Worm (Caenorhabditis elegans) whole organism, L2 larva: ENCODE results near the gene F12A10.1.

Experiments used
- C34F6.9 ChIP-seq: fragments of 150-350 bp; optimal IDR thresholded peaks from 2 replicates; lab custom pipeline; 2014; ENCODE audit warnings: missing biosample characterization, missing genetic modification characterization
- R02D3.7 ChIP-seq: fragments of 150-350 bp; optimal IDR thresholded peaks from 2 replicates; lab custom pipeline; 2014; ENCODE audit warnings: missing biosample characterization, missing genetic modification characterization
- alr-1 ChIP-seq: fragments of 150-350 bp; optimal IDR thresholded peaks from 2 replicates; lab custom pipeline; 2014; ENCODE audit warnings: missing biosample characterization, missing genetic modification characterization
- aly-2 ChIP-seq: fragments of 150-350 bp; optimal IDR thresholded peaks from 2 replicates; lab custom pipeline; 2014; ENCODE audit warnings: missing biosample characterization, missing genetic modification characterization
- ama-1 ChIP-seq: fragments of 150-350 bp; optimal IDR thresholded peaks from 2 replicates; lab custom pipeline; 2018; ENCODE audit warnings: inconsistent platforms
- blmp-1 ChIP-seq: sonication (generic microtip); optimal IDR thresholded peaks from 2 replicates; lab custom pipeline; 2017; ENCODE audit warnings: missing genetic modification characterization, mild to moderate bottlenecking, missing compliant biosample characterization, antibody characterized with exemption, moderate library complexity; ENCODE audit not compliant: insufficient read depth
- ceh-82 ChIP-seq: fragments of 150-350 bp; optimal IDR thresholded peaks from 2 replicates; lab custom pipeline; 2014; ENCODE audit warnings: missing biosample characterization, missing genetic modification characterization
- crh-2 ChIP-seq: sonication (generic microtip); optimal IDR thresholded peaks from 2 replicates; lab custom pipeline; 2017; ENCODE audit warnings: missing biosample characterization, missing genetic modification characterization
- elt-1 ChIP-seq: fragments of 150-350 bp; optimal IDR thresholded peaks from 2 replicates; lab custom pipeline; 2014; ENCODE audit warnings: missing biosample characterization, missing genetic modification characterization
- elt-3 ChIP-seq: sonication (generic microtip); optimal IDR thresholded peaks from 2 replicates; lab custom pipeline; 2017; ENCODE audit warnings: missing biosample characterization, missing genetic modification characterization
- fos-1 ChIP-seq: fragments of 150-350 bp; optimal IDR thresholded peaks from 2 replicates; lab custom pipeline; 2014; ENCODE audit warnings: missing biosample characterization, missing genetic modification characterization
- gmeb-1 ChIP-seq: fragments of 150-350 bp; optimal IDR thresholded peaks from 2 replicates; lab custom pipeline; 2014; ENCODE audit warnings: missing biosample characterization, missing genetic modification characterization
- lin-39 ChIP-seq: fragments of 150-350 bp; optimal IDR thresholded peaks from 2 replicates; lab custom pipeline; 2014; ENCODE audit warnings: missing biosample characterization, missing genetic modification reagents, missing genetic modification characterization
- lsy-2 ChIP-seq, 2 experiments: fragments of 150-350 bp in 1 of 2; sonication (generic microtip) in 1 of 2; optimal IDR thresholded peaks; 2 replicates each; lab custom pipeline; 2014 to 2017; ENCODE audit warnings: missing biosample characterization in 2 of 2, missing genetic modification characterization in 2 of 2
- mab-5 ChIP-seq: fragments of 150-350 bp; optimal IDR thresholded peaks from 2 replicates; lab custom pipeline; 2014; ENCODE audit warnings: missing biosample characterization, missing genetic modification characterization
- mbf-1 ChIP-seq: sonication (generic microtip); optimal IDR thresholded peaks from 2 replicates; lab custom pipeline; 2017; ENCODE audit warnings: missing biosample characterization, missing genetic modification characterization
- mdl-1 ChIP-seq, 2 experiments: fragments of 150-350 bp in 1 of 2; sonication (generic microtip) in 1 of 2; optimal IDR thresholded peaks; 2 replicates each; lab custom pipeline; 2017; ENCODE audit warnings: missing biosample characterization in 2 of 2, missing genetic modification characterization in 2 of 2
- nhr-129 ChIP-seq: fragments of 150-350 bp; optimal IDR thresholded peaks from 2 replicates; lab custom pipeline; 2014; ENCODE audit warnings: missing biosample characterization, missing genetic modification characterization
- nhr-237 ChIP-seq: fragments of 150-350 bp; optimal IDR thresholded peaks from 2 replicates; lab custom pipeline; 2014; ENCODE audit warnings: missing biosample characterization, missing genetic modification characterization
- nhr-25 ChIP-seq: fragments of 150-350 bp; sonication (generic microtip); optimal IDR thresholded peaks from 3 replicates; lab custom pipeline; 2014; ENCODE audit warnings: missing biosample characterization, missing genetic modification characterization
- sem-4 ChIP-seq: fragments of 150-350 bp; optimal IDR thresholded peaks from 2 replicates; lab custom pipeline; 2014; ENCODE audit warnings: missing biosample characterization, missing genetic modification reagents, missing genetic modification characterization
- sma-3 ChIP-seq: sonication (generic microtip); optimal IDR thresholded peaks from 2 replicates; lab custom pipeline; 2016; ENCODE audit warnings: missing genetic modification reagents, missing genetic modification characterization, missing compliant biosample characterization
- sma-9 ChIP-seq, 2 experiments: fragments of 150-350 bp in 1 of 2; sonication (generic microtip) in 1 of 2; optimal IDR thresholded peaks; 2 replicates each; lab custom pipeline; 2014 to 2016; ENCODE audit warnings: missing genetic modification characterization in 2 of 2, mild to moderate bottlenecking in 1 of 2, missing biosample characterization in 1 of 2, missing compliant biosample characterization in 1 of 2, missing genetic modification reagents in 1 of 2, moderate library complexity in 1 of 2
- snpc-4 ChIP-seq: fragments of 150-350 bp; optimal IDR thresholded peaks from 2 replicates; lab custom pipeline; 2014; ENCODE audit warnings: missing biosample characterization, missing genetic modification characterization
- unc-55 ChIP-seq: fragments of 150-350 bp; sonication (generic microtip); optimal IDR thresholded peaks from 3 replicates; lab custom pipeline; 2014; ENCODE audit warnings: missing biosample characterization, missing genetic modification reagents, missing genetic modification characterization
- unc-62 ChIP-seq: fragments of 150-350 bp; optimal IDR thresholded peaks from 2 replicates; lab custom pipeline; 2014; ENCODE audit warnings: missing biosample characterization, missing genetic modification reagents, missing genetic modification characterization
- ztf-11 ChIP-seq: sonication (generic microtip); optimal IDR thresholded peaks from 2 replicates; lab custom pipeline; 2017; ENCODE audit warnings: missing biosample characterization, missing genetic modification characterization
- ztf-4 ChIP-seq: fragments of 150-350 bp; optimal IDR thresholded peaks from 2 replicates; lab custom pipeline; 2014; ENCODE audit warnings: missing biosample characterization, missing genetic modification characterization

Gene F12A10.1

ce11 chrII:5505820-5506287, 9.5 kb downstream of the F12A10.1 start, which contains the start of gene npp-24:
Gene npp-24, plus strand, starts transcription at chrII:5505870.
- TF ChIP-seq blmp-1 (tag; lab: Kevin White, UChicago) (peak; percentile 49), C34F6.9 (tag; lab: Kevin White, UChicago) (peak; percentile 10), lsy-2 (tag; optimal IDR thresholded peaks at IDR 0.05; lab: Kevin White, UChicago) (peak in 1 of 2 experiments; percentile 38), unc-55 (GFP tag; lab: Kevin White, UChicago) (peak; percentile 13), lin-39 (tag; lab: Kevin White, UChicago) (no peak), ztf-4 (tag; lab: Kevin White, UChicago) (no peak), mdl-1 (tag; optimal IDR thresholded peaks at IDR 0.05; lab: Kevin White, UChicago) (no peak)
- TF ChIP-seq, all 48 proteins: peak for 4

DNA sequence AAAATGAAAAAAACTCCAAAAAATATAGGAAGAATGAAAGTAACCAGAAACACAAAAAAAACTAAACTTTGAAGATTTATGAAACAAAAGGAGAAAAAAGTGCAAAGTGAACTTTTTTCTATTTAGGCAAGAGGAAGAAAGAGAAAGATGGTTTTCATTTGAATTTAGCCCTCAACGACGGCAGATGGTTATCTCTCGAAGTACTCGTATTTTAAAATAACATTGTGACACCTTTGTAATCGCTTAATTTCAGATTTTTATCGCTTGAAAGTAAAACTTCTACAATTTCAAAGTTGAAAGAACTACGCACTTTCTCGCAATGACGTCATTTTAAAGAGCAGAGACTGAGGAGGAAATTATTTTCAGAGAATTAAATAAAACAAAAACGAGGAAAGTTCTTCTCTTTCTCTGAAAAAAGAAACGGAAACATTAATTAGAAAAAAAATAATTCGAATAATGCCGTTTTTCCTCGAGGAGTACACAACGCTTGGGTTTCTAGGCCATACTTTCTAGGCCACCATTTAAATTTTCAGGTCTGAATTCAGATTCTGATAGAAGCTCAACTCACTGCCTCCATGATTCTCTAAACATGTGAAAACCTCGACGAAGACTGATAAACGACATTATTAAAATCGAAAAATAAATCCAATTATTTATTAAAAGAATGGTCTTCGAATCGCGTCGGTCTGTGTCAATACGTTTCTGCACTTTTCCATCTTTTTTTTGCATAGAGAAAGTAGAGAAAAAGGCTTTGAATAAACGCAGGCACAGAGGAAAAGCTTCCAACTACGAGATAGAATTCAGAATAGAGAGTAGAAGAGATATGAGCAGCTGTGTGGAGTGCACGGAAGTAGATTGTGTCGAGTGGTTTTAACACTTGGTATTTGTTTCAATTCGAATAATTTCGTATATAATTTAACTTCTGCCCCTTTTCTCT, 15.3 kb downstream of the F12A10.1 start:
- peak; percentile 83 for TF ChIP-seq C34F6.9 (tag; lab: Kevin White, UChicago)
- TF ChIP-seq alr-1 (tag; lab: Kevin White, UChicago), result no peak
- no peak for TF ChIP-seq elt-3 (tag; lab: Kevin White, UChicago)
- TF ChIP-seq ceh-82 (tag; lab: Kevin White, UChicago), result no peak
- no peak for TF ChIP-seq ama-1
- TF ChIP-seq snpc-4, result no peak
- no peak for TF ChIP-seq crh-2 (tag; lab: Kevin White, UChicago)
- no peak for TF ChIP-seq unc-62 (GFP tag; lab: Kevin White, UChicago)
- peak; percentile 44 for TF ChIP-seq nhr-129 (tag; lab: Kevin White, UChicago)
- TF ChIP-seq aly-2 (tag; lab: Kevin White, UChicago), result no peak
- no peak for TF ChIP-seq sem-4
- TF ChIP-seq blmp-1 (tag; lab: Kevin White, UChicago), result peak; percentile 13
- TF ChIP-seq unc-55 (GFP tag; lab: Kevin White, UChicago), result peak; percentile 44
- TF ChIP-seq lsy-2 (tag; optimal IDR thresholded peaks at IDR 0.05; lab: Kevin White, UChicago), result peak in 1 of 2 experiments; percentile 56
- no peak for TF ChIP-seq mbf-1 (tag; lab: Kevin White, UChicago)
- no peak for TF ChIP-seq nhr-237 (tag; lab: Kevin White, UChicago)
- TF ChIP-seq sma-9 (GFP tag; optimal IDR thresholded peaks at IDR 0.05; lab: Kevin White, UChicago), result no peak
- no peak for TF ChIP-seq sma-9 (tag; optimal IDR thresholded peaks at IDR 0.05; lab: Kevin White, UChicago)
- no peak for TF ChIP-seq elt-1 (tag; lab: Kevin White, UChicago)

ce11 chrII:5512473-5513097, 16.2 kb downstream of the F12A10.1 start:
- TF ChIP-seq sma-3 (GFP tag; lab: Kevin White, UChicago), result no peak
- no peak for TF ChIP-seq R02D3.7 (tag; lab: Kevin White, UChicago)
- TF ChIP-seq ztf-11 (tag; lab: Kevin White, UChicago), result no peak
- peak; percentile 91 for TF ChIP-seq fos-1 (tag; lab: Kevin White, UChicago)
- peak; percentile 44 for TF ChIP-seq gmeb-1 (tag; lab: Kevin White, UChicago)
- TF ChIP-seq sma-9 (GFP tag; optimal IDR thresholded peaks at IDR 0.05; lab: Kevin White, UChicago), result peak; percentile 36
- no peak for TF ChIP-seq sma-9 (tag; optimal IDR thresholded peaks at IDR 0.05; lab: Kevin White, UChicago)
- TF ChIP-seq, all 48 proteins: peak for 3

DNA sequence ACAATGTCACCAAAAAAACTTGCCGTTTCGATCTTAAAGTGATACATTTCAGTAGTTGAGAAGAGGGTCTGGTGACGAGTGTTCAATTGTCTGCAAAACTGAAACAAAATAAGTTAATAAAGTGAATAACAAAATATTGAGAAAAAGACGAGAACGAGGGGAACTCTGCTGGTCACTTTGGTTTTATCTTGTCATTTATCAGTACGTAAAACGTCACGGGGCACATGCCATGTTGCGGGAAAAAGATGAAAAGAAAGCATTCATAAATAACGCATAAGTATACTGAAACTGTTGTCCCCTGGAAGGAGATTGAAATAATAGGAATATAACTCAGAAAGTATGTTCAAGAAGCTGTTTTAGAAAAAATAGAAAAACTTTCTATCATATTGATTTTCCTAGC, 18.5 kb downstream of the F12A10.1 start, which contains the start of gene sahd-1:
TSS of gene sahd-1 (minus strand) at position 100 of the 400 bp plus-strand sequence.
- TF ChIP-seq fos-1 (tag; lab: Kevin White, UChicago) (peak; percentile 45), mab-5 (tag; lab: Kevin White, UChicago) (no peak), gmeb-1 (tag; lab: Kevin White, UChicago) (no peak)

- TF ChIP-seq nhr-25 (no peak), fos-1 (tag; lab: Kevin White, UChicago) (peak; percentile 43)
- TF ChIP-seq, all 48 proteins: peak for 1
These were observed 19.2 kb downstream of the F12A10.1 start, which contains the start of gene ZK177.3 for ce11 chrII:5515542-5515941. Gene ZK177.3, plus strand, starts transcription at chrII:5515842.
